Fruit fly (Drosophila melanogaster): ENCODE results near the gene CG3281.

Gene CG3281

DNA sequence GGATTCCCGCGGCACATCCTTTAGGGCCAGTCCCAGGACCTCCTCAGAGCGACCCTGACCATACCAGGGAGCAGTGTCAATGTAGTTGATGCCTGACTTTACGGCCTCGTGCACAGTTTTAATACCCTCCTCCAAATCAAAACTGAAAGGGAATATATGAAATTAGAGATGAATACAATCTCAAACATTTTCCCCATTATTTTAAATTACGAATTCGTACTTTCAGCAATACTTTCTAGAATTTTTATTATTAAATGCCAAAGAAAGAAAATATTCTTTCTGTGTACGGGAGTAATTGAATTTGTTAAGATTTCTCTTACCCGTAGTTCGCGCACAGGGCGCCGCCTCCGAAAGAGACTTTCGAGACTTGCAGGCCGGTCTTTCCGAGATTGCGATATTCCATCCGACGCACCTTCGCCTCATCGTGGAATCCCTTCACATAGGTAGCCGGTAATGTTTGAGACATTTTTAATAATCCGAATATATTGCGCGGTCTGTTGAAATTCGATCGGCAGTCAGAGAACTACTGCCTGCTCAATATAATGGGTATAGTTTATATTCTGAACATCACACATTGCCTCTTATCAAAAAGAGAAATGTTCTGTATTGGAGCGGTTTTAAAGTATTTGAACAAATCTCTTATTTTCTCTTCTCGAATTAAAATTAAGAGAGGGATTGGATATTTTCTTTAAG, 17.4 kb upstream of the CG3281 start, which contains the start of gene CG18547 (continued):
- TF ChIP-seq psq (GFP tag; optimal IDR thresholded peaks at IDR 0.05) (no peak), toy (GFP tag; IDR thresholded peaks at IDR 0.05) (no peak), Med (GFP tag) (no peak), Deaf1 (tag; optimal IDR thresholded peaks at IDR 0.05) (no peak), chinmo (GFP tag; IDR thresholded peaks at IDR 0.05; ENCODE audit: partially characterized antibody) (0 out of 4 replicates have a peak, but pooled peaks have one; percentile 53), bcd (GFP tag; optimal IDR thresholded peaks at IDR 0.05) (no peak), jing (GFP tag; optimal IDR thresholded peaks at IDR 0.05) (no peak), eyg (GFP tag; optimal IDR thresholded peaks at IDR 0.05) (no peak), ap (GFP tag; IDR thresholded peaks at IDR 0.05) (no peak), CG10274 (GFP tag; optimal IDR thresholded peaks at IDR 0.05) (peak; percentile 29), Jarid2 (GFP tag; optimal IDR thresholded peaks at IDR 0.05) (peak; percentile 66), CG3281 (GFP tag; optimal IDR thresholded peaks at IDR 0.05) (no peak), sd (tag; optimal IDR thresholded peaks at IDR 0.05) (no peak), Trl (optimal IDR thresholded peaks at IDR 0.05) (peak; percentile 61 to 74), Trl (GFP tag; optimal IDR thresholded peaks at IDR 0.05) (no peak), dimm (GFP tag; IDR thresholded peaks at IDR 0.05) (no peak), exex (tag; optimal IDR thresholded peaks at IDR 0.05) (peak; percentile 34), Meics (GFP tag; optimal IDR thresholded peaks at IDR 0.05) (no peak), Hr3 (GFP tag; optimal IDR thresholded peaks at IDR 0.05) (no peak), ara (GFP tag; IDR thresholded peaks at IDR 0.05) (no peak), CG11398 (GFP tag; optimal IDR thresholded peaks at IDR 0.05) (no peak), Doc3 (GFP tag; IDR thresholded peaks at IDR 0.05; ENCODE audit: partially characterized antibody) (no peak), B-H1 (GFP tag; IDR thresholded peaks at IDR 0.05) (no peak), CG6854 (GFP tag; optimal IDR thresholded peaks at IDR 0.05) (no peak), unpg (GFP tag; optimal IDR thresholded peaks at IDR 0.05) (no peak), H2.0 (GFP tag; IDR thresholded peaks at IDR 0.05) (no peak), hth (optimal IDR thresholded peaks at IDR 0.05) (no peak), CG10147 (GFP tag; optimal IDR thresholded peaks at IDR 0.05) (no peak), Sox102F (GFP tag; optimal IDR thresholded peaks at IDR 0.05) (no peak), Camta (GFP tag; optimal IDR thresholded peaks at IDR 0.05) (no peak), CG17359 (tag; optimal IDR thresholded peaks at IDR 0.05) (no peak), dmrt99B (tag; optimal IDR thresholded peaks at IDR 0.05) (no peak), CG1647 (GFP tag; optimal IDR thresholded peaks at IDR 0.05) (no peak), CG14441 (GFP tag; IDR thresholded peaks at IDR 0.05) (no peak), so (GFP tag; IDR thresholded peaks at IDR 0.05) (no peak), HmgZ (tag; optimal IDR thresholded peaks at IDR 0.05) (no peak), hbn (GFP tag; IDR thresholded peaks at IDR 0.05; ENCODE audit: partially characterized antibody) (no peak), amos (GFP tag; IDR thresholded peaks at IDR 0.05; ENCODE audit: partially characterized antibody) (no peak), CG12659 (GFP tag; optimal IDR thresholded peaks at IDR 0.05) (no peak), az2 (GFP tag; optimal IDR thresholded peaks at IDR 0.05) (no peak), sens (GFP tag) (peak; percentile 76), lab (GFP tag; optimal IDR thresholded peaks at IDR 0.05) (peak; percentile 2), CG2120 (GFP tag; optimal IDR thresholded peaks at IDR 0.05) (peak; percentile 0), bsh (GFP tag; optimal IDR thresholded peaks at IDR 0.05) (peak in 1 of 2 experiments; percentile 8), kni (GFP tag; optimal IDR thresholded peaks at IDR 0.05) (no peak), lilli (GFP tag; optimal IDR thresholded peaks at IDR 0.05) (peak; percentile 0), ranshi (GFP tag; IDR thresholded peaks at IDR 0.05) (no peak), onecut (GFP tag; IDR thresholded peaks at IDR 0.05) (no peak), CG8765 (GFP tag; IDR thresholded peaks at IDR 0.05) (no peak), CG13296 (GFP tag; optimal IDR thresholded peaks at IDR 0.05) (no peak), Drgx (GFP tag; IDR thresholded peaks at IDR 0.05) (peak; percentile 53)
